Worm (Caenorhabditis elegans): ENCODE data around the gene spig-1.

spig-1 gene

DNA sequence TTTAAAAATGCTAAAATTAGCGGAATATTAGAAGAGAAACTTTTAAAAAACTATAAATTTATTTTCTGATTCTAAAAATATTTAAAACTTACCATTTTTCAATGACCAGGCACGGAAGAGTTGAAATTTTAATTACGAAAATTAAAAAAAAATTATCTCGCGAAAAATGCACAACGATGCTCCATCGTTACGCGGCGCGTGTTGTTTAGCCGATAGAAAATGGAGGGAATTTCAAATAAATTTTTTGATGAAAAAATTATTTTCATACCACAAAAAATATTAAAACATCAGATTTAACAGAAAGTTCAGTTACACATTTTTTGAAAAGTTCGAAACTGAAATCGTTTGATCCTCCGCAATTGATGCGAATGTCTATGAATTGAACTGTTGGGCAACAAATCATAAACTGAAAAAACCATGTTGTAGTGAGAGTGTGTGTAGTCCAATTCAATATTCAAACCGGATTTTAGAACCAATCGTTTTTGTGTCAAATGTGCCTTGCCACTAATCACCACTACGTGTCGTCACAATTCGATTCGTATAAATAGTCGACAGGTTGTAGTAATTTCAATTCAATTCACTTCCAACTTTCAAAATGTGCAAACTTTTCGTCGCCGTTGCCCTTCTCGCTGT is at the start of gene spig-1, which contains the start of gene tofu-2:
Gene spig-1 (plus strand): TSS at position 583 of the 633 bp plus-strand sequence.
Gene tofu-2 (minus strand): TSS at position 116 of the 633 bp plus-strand sequence.
- TF ChIP-seq lsy-2 (tag; optimal IDR thresholded peaks at IDR 0.05), result no peak
- TF ChIP-seq lin-11 (tag; optimal IDR thresholded peaks at IDR 0.05), result no peak
- TF ChIP-seq nhr-10 (tag; optimal IDR thresholded peaks at IDR 0.05), result no peak
- no peak for TF ChIP-seq lin-39 (tag; optimal IDR thresholded peaks at IDR 0.05)
- TF ChIP-seq F13H6.1 (tag; optimal IDR thresholded peaks at IDR 0.05), result no peak
- no peak for TF ChIP-seq mbf-1 (tag; optimal IDR thresholded peaks at IDR 0.05)
- TF ChIP-seq dmd-4 (tag; optimal IDR thresholded peaks at IDR 0.05), result no peak
- no peak for TF ChIP-seq crh-2 (tag; optimal IDR thresholded peaks at IDR 0.05)
- no peak for TF ChIP-seq nhr-237 (tag; optimal IDR thresholded peaks at IDR 0.05)
- no peak for TF ChIP-seq C34F6.9 (tag; optimal IDR thresholded peaks at IDR 0.05)
- no peak for TF ChIP-seq nhr-25 (tag; optimal IDR thresholded peaks at IDR 0.05)
- no peak for TF ChIP-seq egl-27 (tag; optimal IDR thresholded peaks at IDR 0.05)
- TF ChIP-seq aly-2 (tag; optimal IDR thresholded peaks at IDR 0.05), result no peak
- no peak for TF ChIP-seq ceh-16 (tag; optimal IDR thresholded peaks at IDR 0.05)
- TF ChIP-seq blmp-1 (tag; optimal IDR thresholded peaks at IDR 0.05; ENCODE audit: insufficient read depth), result no peak
- TF ChIP-seq zag-1 (tag; optimal IDR thresholded peaks at IDR 0.05), result no peak
- TF ChIP-seq skn-1 (tag; optimal IDR thresholded peaks at IDR 0.05), result no peak
- no peak for TF ChIP-seq unc-39 (tag; optimal IDR thresholded peaks at IDR 0.05)
- TF ChIP-seq nhr-11 (tag; optimal IDR thresholded peaks at IDR 0.05), result no peak

- TF ChIP-seq Y55F3AM.14 (GFP tag; optimal IDR thresholded peaks at IDR 0.05) (no peak), zag-1 (tag; optimal IDR thresholded peaks at IDR 0.05) (no peak)
Measured at ce11 chrV:7003850-7004249, 47.7 kb upstream of the spig-1 start, which contains the start of gene srab-4. Gene srab-4, plus strand, starts transcription at chrV:7004150.

- TF ChIP-seq fos-1 (tag; optimal IDR thresholded peaks at IDR 0.05) (no peak), ceh-82 (tag; optimal IDR thresholded peaks at IDR 0.05) (no peak), lin-39 (tag; optimal IDR thresholded peaks at IDR 0.05) (no peak), blmp-1 (tag; optimal IDR thresholded peaks at IDR 0.05; ENCODE audit: insufficient read depth) (no peak)
Measured at ce11 chrV:7005964-7006363, 45.6 kb upstream of the spig-1 start, which contains the start of gene spig-10. Gene spig-10, plus strand, starts transcription at chrV:7006264.

- TF ChIP-seq unc-39 (tag; optimal IDR thresholded peaks at IDR 0.05) (no peak), elt-3 (tag; optimal IDR thresholded peaks at IDR 0.05) (no peak), nhr-21 (tag; optimal IDR thresholded peaks at IDR 0.05) (no peak), ceh-16 (tag; optimal IDR thresholded peaks at IDR 0.05) (no peak), mbf-1 (tag; optimal IDR thresholded peaks at IDR 0.05) (no peak), nhr-11 (tag; optimal IDR thresholded peaks at IDR 0.05) (no peak), blmp-1 (tag; optimal IDR thresholded peaks at IDR 0.05; ENCODE audit: insufficient read depth) (no peak), peb-1 (tag; optimal IDR thresholded peaks at IDR 0.05) (no peak), C34F6.9 (tag; optimal IDR thresholded peaks at IDR 0.05) (no peak), gmeb-1 (tag; optimal IDR thresholded peaks at IDR 0.05) (no peak), nhr-6 (tag; optimal IDR thresholded peaks at IDR 0.05) (no peak)
Measured at ce11 chrV:7007307-7007706, 44.2 kb upstream of the spig-1 start, which contains the start of gene drd-10. Gene drd-10, plus strand, starts transcription at chrV:7007607.

ce11 chrV:7009461-7009860 is 42.1 kb upstream of the spig-1 start, which contains the start of gene C33G8.2:
Gene C33G8.2, plus strand, starts transcription at chrV:7009761.
- no peak for TF ChIP-seq unc-39 (tag; optimal IDR thresholded peaks at IDR 0.05)
- no peak for TF ChIP-seq ceh-82 (tag; optimal IDR thresholded peaks at IDR 0.05)
- no peak for TF ChIP-seq Y55F3AM.14 (GFP tag; optimal IDR thresholded peaks at IDR 0.05)
- no peak for TF ChIP-seq dmd-4 (tag; optimal IDR thresholded peaks at IDR 0.05)
- no peak for TF ChIP-seq nhr-21 (tag; optimal IDR thresholded peaks at IDR 0.05)
- TF ChIP-seq crh-2 (tag; optimal IDR thresholded peaks at IDR 0.05), result no peak
- no peak for TF ChIP-seq elt-1 (tag; optimal IDR thresholded peaks at IDR 0.05)

DNA sequence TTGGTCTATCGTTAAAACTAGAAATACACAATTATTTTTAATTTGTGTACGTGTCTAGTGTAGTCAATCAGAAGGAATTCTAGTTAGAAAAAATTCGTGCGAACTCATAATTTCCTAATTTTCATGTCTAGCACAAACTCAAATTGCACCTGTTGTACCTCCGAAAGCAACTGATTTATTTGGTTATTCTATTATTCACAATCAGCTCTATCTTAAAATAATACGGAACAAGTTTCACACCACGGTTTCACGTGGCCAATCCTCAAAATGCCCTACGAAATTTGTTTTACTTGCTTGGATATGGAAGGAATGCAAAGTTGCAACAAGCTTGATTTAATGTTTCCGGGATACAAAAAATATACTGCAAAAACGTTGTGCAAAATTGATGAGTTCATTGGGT is 38.9 kb upstream of the spig-1 start, which contains the start of gene srw-127:
Gene srw-127 (plus strand): TSS at position 301 of the 400 bp plus-strand sequence.
- no peak for TF ChIP-seq peb-1 (tag; optimal IDR thresholded peaks at IDR 0.05)
- TF ChIP-seq aly-2 (tag; optimal IDR thresholded peaks at IDR 0.05), result no peak
- TF ChIP-seq blmp-1 (tag; optimal IDR thresholded peaks at IDR 0.05; ENCODE audit: insufficient read depth), result no peak
- TF ChIP-seq ceh-16 (tag; optimal IDR thresholded peaks at IDR 0.05), result no peak
- TF ChIP-seq nhr-237 (tag; optimal IDR thresholded peaks at IDR 0.05), result no peak
- no peak for TF ChIP-seq unc-55 (GFP tag; optimal IDR thresholded peaks at IDR 0.05)
- TF ChIP-seq mbf-1 (tag; optimal IDR thresholded peaks at IDR 0.05), result no peak
- TF ChIP-seq fos-1 (tag; optimal IDR thresholded peaks at IDR 0.05), result no peak
- TF ChIP-seq ztf-11 (tag; optimal IDR thresholded peaks at IDR 0.05), result no peak
- TF ChIP-seq zag-1 (tag; optimal IDR thresholded peaks at IDR 0.05), result no peak
- no peak for TF ChIP-seq sma-3 (GFP tag; optimal IDR thresholded peaks at IDR 0.05)
- no peak for TF ChIP-seq snpc-4 (tag; optimal IDR thresholded peaks at IDR 0.05)
- TF ChIP-seq gmeb-1 (tag; optimal IDR thresholded peaks at IDR 0.05), result no peak
- TF ChIP-seq mab-5 (tag; optimal IDR thresholded peaks at IDR 0.05), result no peak
